Fruit fly (Drosophila melanogaster) whole organism, embryonic: Measurements from ENCODE around the gene CG46439.

Source experiments
- B-H2 ChIP-seq: fragments of 200-800 bp; sonication (Bioruptor generic); optimal IDR thresholded peaks from 2 replicates; lab custom pipeline; 2018; ENCODE audit warnings: missing biosample characterization, mild to moderate bottlenecking, missing genetic modification characterization
- Bteb2 ChIP-seq: fragments of 200-800 bp; sonication (Bioruptor generic); optimal IDR thresholded peaks from 2 replicates; lab custom pipeline; 2016; ENCODE audit warnings: missing biosample characterization, missing genetic modification characterization
- CG1233 ChIP-seq: fragments of 200-800 bp; sonication (Bioruptor generic); optimal IDR thresholded peaks from 4 replicates; lab custom pipeline; 2018; ENCODE audit warnings: missing biosample characterization, mild to moderate bottlenecking, missing genetic modification characterization
- CG12769 ChIP-seq: fragments of 200-800 bp; sonication (Bioruptor generic); optimal IDR thresholded peaks from 2 replicates; lab custom pipeline; 2019; ENCODE audit warnings: missing biosample characterization, mild to moderate bottlenecking, missing genetic modification characterization, moderate library complexity
- CG15479 ChIP-seq: fragments of 200-800 bp; sonication (Bioruptor generic); optimal IDR thresholded peaks from 3 replicates; lab custom pipeline; 2019; ENCODE audit warnings: missing biosample characterization, mild to moderate bottlenecking, missing genetic modification characterization, moderate library complexity
- CG30403 ChIP-seq: fragments of 200-800 bp; sonication (Bioruptor generic); optimal IDR thresholded peaks from 3 replicates; lab custom pipeline; 2016; ENCODE audit warnings: missing biosample characterization, missing genetic modification characterization
- CG4854 ChIP-seq: fragments of 200-800 bp; sonication (Bioruptor generic); optimal IDR thresholded peaks from 2 replicates; lab custom pipeline; 2016; ENCODE audit warnings: missing biosample characterization, missing genetic modification characterization, inconsistent platforms
- CG6791 ChIP-seq: fragments of 200-800 bp; sonication (Bioruptor generic); IDR thresholded peaks from 3 replicates; pipeline ENCODE4 v1.3.6; 2022; ENCODE audit warnings: missing biosample characterization, missing genetic modification characterization; ENCODE audit not compliant: partially characterized antibody
- bsh ChIP-seq, 2 experiments: fragments of 200-800 bp; sonication (Bioruptor generic); optimal IDR thresholded peaks; 2 replicates each; lab custom pipeline; 2017 to 2018; ENCODE audit warnings: mild to moderate bottlenecking in 2 of 2, missing biosample characterization in 2 of 2, missing genetic modification characterization in 2 of 2, moderate library complexity in 1 of 2
- dimm ChIP-seq: fragments of 200-800 bp; sonication (Bioruptor generic); IDR thresholded peaks from 2 replicates; pipeline ENCODE4 v1.3.6; 2022; ENCODE audit warnings: missing biosample characterization, missing genetic modification characterization
- exex ChIP-seq: fragments of 200-800 bp; sonication (Bioruptor generic); optimal IDR thresholded peaks from 4 replicates; lab custom pipeline; 2018; ENCODE audit warnings: missing biosample characterization, mild to moderate bottlenecking, missing genetic modification characterization, moderate library complexity
- fru ChIP-seq: fragments of >200 bp; optimal IDR thresholded peaks from 2 replicates; lab custom pipeline; 2017
- prd ChIP-seq, 3 experiments: fragments of >200 bp in 2 of 3; fragments of 200-800 bp in 1 of 3; sonication (Bioruptor generic) in 1 of 3; optimal IDR thresholded peaks in 2 of 3; IDR thresholded peaks in 1 of 3; 2 replicates in 2 of 3; 3 replicates in 1 of 3; pipeline versions ENCODE4 v1.3.6 to Lab custom; 2017 to 2022; ENCODE audit warnings: missing biosample characterization in 1 of 3, missing genetic modification characterization in 1 of 3

dm6 chr3L:11046559-11046958, 49.5 kb downstream of the CG46439 start:
- TF ChIP-seq fru (lab: Kevin White, UChicago) = no peak
- no peak for TF ChIP-seq prd (optimal IDR thresholded peaks at IDR 0.05; lab: Kevin White, UChicago)
- TF ChIP-seq prd (GFP tag; IDR thresholded peaks at IDR 0.05; lab: Robert Waterston, UW) = no peak
- TF ChIP-seq CG12769 (tag; lab: Kevin White, UChicago) = no peak
- TF ChIP-seq Bteb2 (GFP tag; lab: Kevin White, UChicago) = no peak
- no peak for TF ChIP-seq B-H2 (GFP tag; lab: Kevin White, UChicago)
- TF ChIP-seq CG6791 = peak; percentile 65; the same call in 1 of the 3 replicates
- TF ChIP-seq CG4854 (GFP tag; lab: Kevin White, UChicago) = no peak
- TF ChIP-seq CG1233 (GFP tag; lab: Kevin White, UChicago) = no peak
- TF ChIP-seq CG15479 (GFP tag; lab: Kevin White, UChicago) = no peak
- TF ChIP-seq bsh (GFP tag; optimal IDR thresholded peaks at IDR 0.05; lab: Kevin White, UChicago) = no peak
- TF ChIP-seq dimm (GFP tag; lab: Robert Waterston, UW) = no peak
- TF ChIP-seq exex (tag; lab: Kevin White, UChicago) = no peak
- TF ChIP-seq CG30403 (GFP tag; lab: Kevin White, UChicago) = no peak
